Worm (Caenorhabditis elegans) whole organism, early embryonic: Measurements from ENCODE around the gene tat-1.

ENCODE experiments used
- F13C5.2 ChIP-seq: sonication (generic microtip); optimal IDR thresholded peaks from 2 replicates; lab custom pipeline; 2017; ENCODE audit warnings: mild to moderate bottlenecking, missing genetic modification characterization, inconsistent platforms, missing compliant biosample characterization
- ama-1 ChIP-seq: fragments of 150-350 bp; optimal IDR thresholded peaks from 2 replicates; lab custom pipeline; 2014
- ets-7 ChIP-seq: sonication (generic microtip); optimal IDR thresholded peaks from 2 replicates; lab custom pipeline; 2016; ENCODE audit warnings: missing genotype, missing genetic modification characterization, missing compliant biosample characterization
- flt-1 ChIP-seq: fragments of 200-800 bp; sonication (Bioruptor generic); IDR thresholded peaks from 2 replicates; pipeline ENCODE4 v1.3.6; 2022; ENCODE audit warnings: missing genetic modification characterization, missing compliant biosample characterization
- scrt-1 ChIP-seq: fragments of 200-800 bp; sonication (Bioruptor generic); IDR thresholded peaks from 2 replicates; pipeline ENCODE4 v1.3.6; 2022; ENCODE audit warnings: missing genetic modification characterization, missing compliant biosample characterization
- tbx-37 ChIP-seq: fragments of 200-800 bp; sonication (Bioruptor generic); conservative IDR thresholded peaks from 2 replicates; pipeline ENCODE4 v1.3.6; 2022; ENCODE audit warnings: missing genetic modification reagents, missing genetic modification characterization, missing compliant biosample characterization

- TF ChIP-seq ama-1, result no peak
- TF ChIP-seq tbx-37 (GFP tag; lab: Robert Waterston, UW), result no peak
- TF ChIP-seq F13C5.2, result no peak
- no peak for TF ChIP-seq ets-7 (tag; lab: Kevin White, UChicago)
- TF ChIP-seq scrt-1 (GFP tag; lab: Robert Waterston, UW), result no peak
- TF ChIP-seq flt-1 (GFP tag; lab: Robert Waterston, UW), result no peak
Measured at ce11 chrIII:12356588-12356987, 64.9 kb downstream of the tat-1 start.
